Worm (Caenorhabditis elegans) whole organism, L4/young adult: ENCODE data around the gene ccg-1.
"Not testable (repeated sequence)": the region's sequence is repeated elsewhere in the genome, so short reads cannot be mapped to it uniquely, and the experiment has no call there.

ENCODE experiments used
- W03F9.2 ChIP-seq: fragments of 150-350 bp; optimal IDR thresholded peaks from 2 replicates; lab custom pipeline; 2014; ENCODE audit warnings: missing biosample characterization, missing genetic modification characterization
- dao-5 ChIP-seq: sonication (generic microtip); optimal IDR thresholded peaks from 2 replicates; lab custom pipeline; 2016; ENCODE audit warnings: missing genotype, missing genetic modification characterization, moderate library complexity, missing compliant biosample characterization
- him-1 ChIP-seq: sonication (generic microtip); optimal IDR thresholded peaks from 2 replicates; lab custom pipeline; 2016; ENCODE audit warnings: missing genotype, missing genetic modification reagents, missing genetic modification characterization, missing compliant biosample characterization

DNA sequence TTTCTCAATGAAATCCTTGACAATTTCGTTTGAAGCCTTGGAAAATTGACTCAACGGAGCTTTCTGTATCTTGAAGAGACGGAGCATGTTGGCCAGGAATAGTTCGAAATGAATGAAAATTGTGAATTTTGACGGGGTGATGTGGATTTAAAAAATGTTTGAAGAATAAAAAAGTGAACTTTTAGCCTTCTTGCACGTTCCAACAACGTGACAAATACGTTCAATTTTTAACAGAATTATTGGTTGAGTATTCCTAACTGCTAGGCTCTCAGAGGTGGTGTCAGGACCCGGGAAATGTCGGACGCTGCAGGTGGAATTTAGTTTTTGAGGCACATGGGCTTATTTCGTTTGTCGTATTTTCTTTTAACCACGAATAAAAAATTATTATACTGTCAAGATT is 36.0 kb upstream of the ccg-1 start, which contains the start of gene Y73F8A.12:
- not testable (repeated sequence) for TF ChIP-seq W03F9.2; dao-5; him-1 (tag; lab: Kevin White, UChicago)
